Worm (Caenorhabditis elegans) whole organism, L1 larva: ENCODE results near the gene F54D10.8.

ENCODE experiments used
- C16A3.4 ChIP-seq: fragments of 150-350 bp; optimal IDR thresholded peaks from 2 replicates; lab custom pipeline; 2014; ENCODE audit warnings: missing biosample characterization, missing genetic modification characterization
- F16B12.6 ChIP-seq: fragments of 150-350 bp; optimal IDR thresholded peaks from 2 replicates; lab custom pipeline; 2014; ENCODE audit warnings: missing biosample characterization, missing genetic modification characterization
- Y116A8C.19 ChIP-seq: sonication (generic microtip); optimal IDR thresholded peaks from 2 replicates; lab custom pipeline; 2016; ENCODE audit warnings: missing compliant biosample characterization, missing genetic modification characterization, borderline replicate concordance
- aha-1 ChIP-seq: fragments of 150-350 bp; optimal IDR thresholded peaks from 2 replicates; lab custom pipeline; 2014; ENCODE audit warnings: missing biosample characterization, missing genetic modification characterization
- ceh-63 ChIP-seq: fragments of 200-800 bp; sonication (Bioruptor generic); optimal IDR thresholded peaks from 2 replicates; lab custom pipeline; 2018; ENCODE audit warnings: mild to moderate bottlenecking, missing genetic modification characterization, missing compliant biosample characterization
- ceh-8 ChIP-seq: fragments of 200-800 bp; sonication (Bioruptor generic); optimal IDR thresholded peaks from 2 replicates; lab custom pipeline; 2018; ENCODE audit warnings: mild to moderate bottlenecking, missing genetic modification characterization, moderate library complexity, missing compliant biosample characterization
- ceh-82 ChIP-seq, 3 experiments: fragments of 150-350 bp in 1 of 3; sonication (generic microtip) in 2 of 3; optimal IDR thresholded peaks; 2 replicates each; lab custom pipeline; 2014 to 2017; ENCODE audit warnings: missing biosample characterization in 3 of 3, missing genetic modification characterization in 3 of 3
- efl-1 ChIP-seq, 4 experiments: fragments of 150-350 bp; optimal IDR thresholded peaks in 3 of 4; peaks in 1 of 4; 1 replicate in 1 of 4; 2 replicates in 3 of 4; lab custom pipeline; 2014; ENCODE audit warnings: missing biosample characterization in 2 of 4, missing genetic modification characterization in 2 of 4, missing genetic modification reagents in 2 of 4
- egl-13 ChIP-seq: sonication (generic microtip); optimal IDR thresholded peaks from 2 replicates; lab custom pipeline; 2016; ENCODE audit warnings: missing genotype, missing genetic modification reagents, missing genetic modification characterization, missing compliant biosample characterization
- egl-27 ChIP-seq, 2 experiments: fragments of 150-350 bp in 1 of 2; sonication (generic microtip); optimal IDR thresholded peaks; 3 replicates each; lab custom pipeline; 2017 to 2018; ENCODE audit warnings: missing biosample characterization in 2 of 2, missing genetic modification characterization in 2 of 2, missing genetic modification reagents in 2 of 2
- elt-3 ChIP-seq, 6 experiments: fragments of 150-350 bp in 1 of 6; sonication (generic microtip); optimal IDR thresholded peaks; 2 replicates each; lab custom pipeline; 2017 to 2018; ENCODE audit warnings: missing biosample characterization in 6 of 6, missing genetic modification characterization in 6 of 6, inconsistent platforms in 1 of 6
- fkh-8 ChIP-seq: sonication (generic microtip); optimal IDR thresholded peaks from 2 replicates; lab custom pipeline; 2016; ENCODE audit warnings: mild to moderate bottlenecking, missing genetic modification characterization, missing compliant biosample characterization
- hlh-4 ChIP-seq: sonication (generic microtip); optimal IDR thresholded peaks from 2 replicates; lab custom pipeline; 2016; ENCODE audit warnings: mild to moderate bottlenecking, missing genetic modification characterization, missing compliant biosample characterization
- hpl-2 ChIP-seq: fragments of 150-350 bp; optimal IDR thresholded peaks from 2 replicates; lab custom pipeline; 2014; ENCODE audit warnings: missing biosample characterization, missing genetic modification reagents, missing genetic modification characterization
- lin-13 ChIP-seq: fragments of 150-350 bp; optimal IDR thresholded peaks from 2 replicates; lab custom pipeline; 2014; ENCODE audit warnings: missing biosample characterization, missing genetic modification reagents, missing genetic modification characterization
- lin-14 ChIP-seq: fragments of 200-800 bp; sonication (Bioruptor generic); optimal IDR thresholded peaks from 2 replicates; lab custom pipeline; 2018; ENCODE audit warnings: mild to moderate bottlenecking, missing genetic modification characterization, moderate library complexity, missing compliant biosample characterization
- lin-15B ChIP-seq: fragments of 150-350 bp; sonication (generic microtip); optimal IDR thresholded peaks from 3 replicates; lab custom pipeline; 2014; ENCODE audit warnings: missing biosample characterization, missing genetic modification characterization
- lin-35 ChIP-seq, 2 experiments: fragments of 150-350 bp; optimal IDR thresholded peaks; 2 replicates each; lab custom pipeline; 2014; ENCODE audit warnings: missing biosample characterization in 2 of 2, missing genetic modification characterization in 2 of 2, missing genetic modification reagents in 2 of 2
- lsy-2 ChIP-seq, 2 experiments: fragments of 150-350 bp; optimal IDR thresholded peaks; 2 replicates each; lab custom pipeline; 2014; ENCODE audit warnings: missing biosample characterization in 2 of 2, missing genetic modification characterization in 2 of 2
- mab-9 ChIP-seq: fragments of 200-800 bp; sonication (Bioruptor generic); IDR thresholded peaks from 2 replicates; pipeline ENCODE4 v1.3.6; 2022; ENCODE audit warnings: missing genetic modification reagents, missing genetic modification characterization, missing compliant biosample characterization
- mep-1 ChIP-seq: fragments of 150-350 bp; optimal IDR thresholded peaks from 2 replicates; lab custom pipeline; 2014; ENCODE audit warnings: missing biosample characterization, missing genetic modification characterization
- nhr-12 ChIP-seq: sonication (generic microtip); optimal IDR thresholded peaks from 2 replicates; lab custom pipeline; 2017; ENCODE audit warnings: missing biosample characterization, missing genetic modification characterization
- nhr-19 ChIP-seq: fragments of 200-800 bp; sonication (Bioruptor generic); conservative IDR thresholded peaks from 2 replicates; pipeline ENCODE4 v1.3.6; 2022; ENCODE audit warnings: missing genetic modification characterization, missing compliant biosample characterization
- nhr-20 ChIP-seq: sonication (generic microtip); optimal IDR thresholded peaks from 2 replicates; lab custom pipeline; 2016; ENCODE audit warnings: mild to moderate bottlenecking, missing genetic modification characterization, missing compliant biosample characterization
- nhr-237 ChIP-seq: fragments of 150-350 bp; optimal IDR thresholded peaks from 2 replicates; lab custom pipeline; 2014; ENCODE audit warnings: missing biosample characterization, missing genetic modification characterization
- nhr-85 ChIP-seq: sonication (generic microtip); peaks from one replicate; lab custom pipeline; 2016; ENCODE audit warnings: missing genetic modification characterization, inconsistent platforms, missing compliant biosample characterization
- snpc-4 ChIP-seq: fragments of 150-350 bp; optimal IDR thresholded peaks from 2 replicates; lab custom pipeline; 2014; ENCODE audit warnings: missing biosample characterization, missing genetic modification characterization
- tbx-2 ChIP-seq: sonication (generic microtip); optimal IDR thresholded peaks from 2 replicates; lab custom pipeline; 2016; ENCODE audit warnings: missing genetic modification characterization, missing compliant biosample characterization
- unc-62 ChIP-seq: fragments of 150-350 bp; optimal IDR thresholded peaks from 2 replicates; lab custom pipeline; 2014; ENCODE audit warnings: missing biosample characterization, missing genetic modification reagents, missing genetic modification characterization
- unc-86 ChIP-seq: sonication (generic microtip); optimal IDR thresholded peaks from 2 replicates; lab custom pipeline; 2016; ENCODE audit warnings: missing genetic modification characterization, missing compliant biosample characterization
- unc-98 ChIP-seq: fragments of 200-800 bp; sonication (Bioruptor generic); IDR thresholded peaks from 2 replicates; pipeline ENCODE4 v1.3.6; 2022; ENCODE audit warnings: missing genetic modification characterization, missing compliant biosample characterization
- vab-15 ChIP-seq: sonication (generic microtip); optimal IDR thresholded peaks from 2 replicates; lab custom pipeline; 2017; ENCODE audit warnings: missing genotype, mild to moderate bottlenecking, missing genetic modification characterization, missing compliant biosample characterization
- xbp-1 ChIP-seq: sonication (generic microtip); optimal IDR thresholded peaks from 2 replicates; lab custom pipeline; 2016; ENCODE audit warnings: missing genetic modification characterization, missing compliant biosample characterization
- zag-1 ChIP-seq: fragments of 150-350 bp; optimal IDR thresholded peaks from 2 replicates; lab custom pipeline; 2014; ENCODE audit warnings: missing biosample characterization, missing genetic modification characterization
- zip-4 ChIP-seq: fragments of 200-800 bp; sonication (Bioruptor generic); optimal IDR thresholded peaks from 2 replicates; lab custom pipeline; 2018; ENCODE audit warnings: mild to moderate bottlenecking, missing genetic modification characterization, moderate library complexity, missing compliant biosample characterization
- ztf-11 ChIP-seq, 2 experiments: sonication (generic microtip); optimal IDR thresholded peaks; 2 replicates each; lab custom pipeline; 2016 to 2017; ENCODE audit warnings: missing genetic modification characterization in 2 of 2, missing biosample characterization in 1 of 2, missing compliant biosample characterization in 1 of 2
- ztf-4 ChIP-seq: fragments of 150-350 bp; optimal IDR thresholded peaks from 2 replicates; lab custom pipeline; 2014; ENCODE audit warnings: missing biosample characterization, missing genetic modification characterization

F54D10.8 gene

DNA sequence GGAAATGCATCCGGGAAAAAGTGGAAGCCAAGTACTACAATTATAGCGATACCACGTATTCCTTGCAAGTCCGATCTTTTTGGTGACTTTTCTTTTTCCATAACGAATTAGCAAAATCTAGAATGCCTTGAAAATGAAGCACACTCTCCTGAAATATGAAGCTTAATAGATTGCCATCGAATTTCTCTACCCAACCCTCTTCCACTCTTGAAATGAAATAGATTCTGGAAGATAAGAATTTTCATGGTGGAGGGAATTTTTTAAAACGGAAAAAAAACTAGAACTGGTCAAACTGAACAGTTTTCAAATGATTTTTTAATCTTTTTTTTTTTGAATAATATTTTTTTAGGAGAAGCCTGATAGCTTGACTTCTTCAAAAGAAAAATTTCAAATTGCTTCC lies 33.1 kb upstream of the F54D10.8 start, which contains the start of gene oac-11:
TSS of gene oac-11 (minus strand) at position 101 of the 400 bp plus-strand sequence.
- TF ChIP-seq nhr-12 (tag; lab: Kevin White, UChicago) (no peak), efl-1 (optimal IDR thresholded peaks at IDR 0.05; lab: Kevin White, UChicago) (no peak), efl-1 (GFP tag; optimal IDR thresholded peaks at IDR 0.05 in 1 of 2; lab: Kevin White, UChicago) (peak in 1 of 2 experiments; percentile 61)
- TF ChIP-seq, all 84 proteins: peak for 1

DNA sequence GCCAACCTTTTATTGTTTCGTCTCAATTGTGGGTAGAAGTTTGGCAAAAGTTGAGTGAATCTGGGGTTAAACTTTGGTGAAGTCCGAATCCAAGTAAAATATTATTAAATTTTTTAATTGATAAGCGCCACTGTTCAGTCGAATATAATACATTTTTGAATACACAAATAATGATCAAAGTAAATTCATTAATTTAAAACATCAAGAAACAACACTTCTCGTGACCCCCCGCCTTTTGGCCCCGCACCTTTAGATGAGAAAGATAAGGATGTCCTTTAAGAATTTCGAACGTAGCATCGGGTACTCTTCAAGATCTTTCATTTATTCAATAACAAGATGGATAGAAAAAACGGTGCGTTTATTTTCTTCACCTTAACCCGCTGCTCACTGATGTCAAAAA lies 25.0 kb upstream of the F54D10.8 start, which contains the start of gene nhr-257:
TSS of gene nhr-257 (plus strand) at position 301 of the 400 bp plus-strand sequence.
- TF ChIP-seq nhr-85 (tag; lab: Kevin White, UChicago) (peak; percentile 49), unc-86 (no peak)

DNA sequence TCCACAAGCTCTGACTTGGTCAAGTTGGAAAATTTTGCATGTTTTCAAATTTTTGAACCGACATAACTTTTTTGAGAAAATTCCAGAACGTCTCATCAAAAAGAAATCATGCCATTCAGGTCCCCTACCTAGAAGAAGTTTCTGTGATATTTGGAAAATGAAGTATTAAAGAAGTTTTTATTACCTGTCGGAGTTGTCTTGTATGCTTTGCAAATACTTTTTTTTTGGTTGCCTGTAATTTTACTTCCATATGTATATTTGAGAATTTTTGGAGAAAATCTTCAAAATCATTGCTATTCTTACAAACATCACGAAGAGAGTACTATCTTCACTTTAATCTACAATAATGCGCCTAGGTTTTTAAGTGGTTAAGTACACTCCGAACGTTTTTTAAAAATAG lies 23.0 kb upstream of the F54D10.8 start, which contains the start of gene nhr-72:
TSS of gene nhr-72 (minus strand) at position 101 of the 400 bp plus-strand sequence.
- no peak for TF ChIP-seq egl-13 (tag; lab: Kevin White, UChicago)
- no peak for TF ChIP-seq unc-86
- no peak for TF ChIP-seq nhr-19 (GFP tag; lab: Robert Waterston, UW)
- no peak for TF ChIP-seq nhr-237 (tag; lab: Kevin White, UChicago)
- TF ChIP-seq zag-1, result no peak
- no peak for TF ChIP-seq ceh-8
- no peak for TF ChIP-seq ztf-11 (tag; optimal IDR thresholded peaks at IDR 0.05; lab: Kevin White, UChicago)
- TF ChIP-seq lin-14, result no peak
- no peak for TF ChIP-seq lin-15B (tag; lab: Kevin White, UChicago)
- TF ChIP-seq ztf-4 (tag; lab: Kevin White, UChicago), result no peak
- no peak for TF ChIP-seq hlh-4 (tag; lab: Kevin White, UChicago)

DNA sequence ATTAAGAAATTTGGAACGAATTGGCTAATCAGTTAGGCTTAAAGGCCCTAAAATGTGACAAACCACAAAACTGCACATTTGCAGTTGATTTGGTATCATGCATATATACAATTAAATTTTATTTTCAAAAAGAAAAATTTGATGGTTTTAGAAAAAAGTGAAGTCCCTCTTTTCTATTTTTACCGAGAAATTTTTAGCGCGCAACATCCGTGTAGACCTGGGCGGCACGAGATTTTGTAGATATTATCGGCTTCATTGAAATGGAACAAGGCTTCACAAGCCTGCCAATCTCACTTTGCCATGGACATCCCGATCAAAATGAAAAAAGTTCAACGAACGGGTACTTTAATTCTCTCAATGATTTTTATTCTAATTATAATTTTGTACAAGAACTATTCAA lies 18.3 kb upstream of the F54D10.8 start, which contains the start of gene C17A2.2:
TSS of gene C17A2.2 (plus strand) at position 301 of the 400 bp plus-strand sequence.
- TF ChIP-seq lin-13 (no peak), lin-35 (GFP tag; optimal IDR thresholded peaks at IDR 0.05; lab: Kevin White, UChicago) (no peak), mab-9 (GFP tag; lab: Robert Waterston, UW) (no peak), lin-14 (no peak), vab-15 (tag; lab: Kevin White, UChicago) (no peak), nhr-20 (tag; lab: Kevin White, UChicago) (no peak), aha-1 (tag; lab: Kevin White, UChicago) (no peak), lsy-2 (tag; optimal IDR thresholded peaks at IDR 0.05; lab: Kevin White, UChicago) (no peak), hpl-2 (no peak), Y116A8C.19 (tag; lab: Kevin White, UChicago) (no peak), F16B12.6 (tag; lab: Kevin White, UChicago) (no peak), elt-3 (tag; optimal IDR thresholded peaks at IDR 0.05; lab: Kevin White, UChicago) (no peak), nhr-19 (GFP tag; lab: Robert Waterston, UW) (no peak), C16A3.4 (tag; lab: Kevin White, UChicago) (no peak), ceh-82 (tag; optimal IDR thresholded peaks at IDR 0.05; lab: Kevin White, UChicago) (no peak), unc-98 (GFP tag; lab: Robert Waterston, UW) (no peak), ceh-63 (GFP tag; lab: Kevin White, UChicago) (no peak), fkh-8 (tag; lab: Kevin White, UChicago) (no peak), snpc-4 (tag; lab: Kevin White, UChicago) (no peak)

DNA sequence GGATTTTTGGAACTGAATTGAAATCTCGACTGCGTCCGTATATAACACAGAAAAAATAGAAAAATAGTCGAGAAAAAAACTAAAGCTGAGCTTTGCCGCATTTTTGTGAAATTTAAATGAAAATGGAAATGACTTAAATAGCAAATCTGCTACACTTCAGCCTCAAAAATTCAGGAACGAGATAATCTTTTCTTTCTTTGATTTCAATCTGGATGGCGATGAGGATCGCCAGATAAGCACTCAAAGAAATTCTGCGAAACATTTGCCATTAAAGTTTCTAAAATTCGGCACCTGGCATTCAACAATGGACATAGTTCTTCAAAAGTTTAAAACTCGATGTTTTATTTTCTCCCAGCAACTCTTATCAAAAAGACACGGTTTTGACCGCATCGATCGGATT lies 15.6 kb upstream of the F54D10.8 start, which contains the start of the genes C17A2.7 and C17A2.3:
TSS of gene C17A2.7 (minus strand) at position 101 of the 400 bp plus-strand sequence.
TSS of gene C17A2.3 (plus strand) at position 305 of the 400 bp plus-strand sequence.
- no peak for TF ChIP-seq xbp-1 (tag; lab: Kevin White, UChicago)
- TF ChIP-seq nhr-85 (tag; lab: Kevin White, UChicago), result no peak
- TF ChIP-seq unc-62, result no peak
- TF ChIP-seq lin-14, result no peak
- TF ChIP-seq fkh-8 (tag; lab: Kevin White, UChicago), result no peak
- no peak for TF ChIP-seq egl-27 (tag; optimal IDR thresholded peaks at IDR 0.05; lab: Kevin White, UChicago)
- no peak for TF ChIP-seq tbx-2
- no peak for TF ChIP-seq Y116A8C.19 (tag; lab: Kevin White, UChicago)
- TF ChIP-seq zip-4 (GFP tag; lab: Kevin White, UChicago), result no peak
- TF ChIP-seq mep-1, result no peak
- no peak for TF ChIP-seq lin-13
- TF ChIP-seq vab-15 (tag; lab: Kevin White, UChicago), result no peak
- TF ChIP-seq unc-86, result no peak
